Fruit fly (Drosophila melanogaster) whole organism, embryonic: ENCODE measurements around the gene PIG-Wb.

Source experiments
- Abd-B ChIP-seq: fragments of 200-800 bp; sonication (Bioruptor generic); optimal IDR thresholded peaks from 2 replicates; lab custom pipeline; 2018; ENCODE audit warnings: missing biosample characterization, mild to moderate bottlenecking, missing genetic modification characterization, moderate library complexity
- Blimp-1 ChIP-seq: fragments of 200-800 bp; sonication (Bioruptor generic); optimal IDR thresholded peaks from 3 replicates; lab custom pipeline; 2018; ENCODE audit warnings: missing biosample characterization, missing genetic modification characterization, mild to moderate bottlenecking, moderate library complexity, missing genetic modification reagents
- CG10321 ChIP-seq: fragments of 200-800 bp; sonication (Bioruptor generic); IDR thresholded peaks from 2 replicates; pipeline ENCODE4 v1.3.6; 2022; ENCODE audit warnings: missing biosample characterization, missing genetic modification characterization
- CG10431 ChIP-seq: fragments of 200-800 bp; sonication (Bioruptor generic); optimal IDR thresholded peaks from 3 replicates; lab custom pipeline; 2018; ENCODE audit warnings: missing biosample characterization, mild to moderate bottlenecking, missing genetic modification characterization
- CG11560 ChIP-seq: fragments of 200-800 bp; sonication (Bioruptor generic); IDR thresholded peaks from 3 replicates; pipeline ENCODE4 v1.3.6; 2022; ENCODE audit warnings: missing biosample characterization, missing genetic modification characterization
- CG12769 ChIP-seq: fragments of 200-800 bp; sonication (Bioruptor generic); optimal IDR thresholded peaks from 2 replicates; lab custom pipeline; 2019; ENCODE audit warnings: missing biosample characterization, mild to moderate bottlenecking, missing genetic modification characterization, moderate library complexity
- CG17186 ChIP-seq: fragments of 200-800 bp; sonication (Bioruptor generic); optimal IDR thresholded peaks from 3 replicates; lab custom pipeline; 2017; ENCODE audit warnings: missing biosample characterization, missing genetic modification reagents, missing genetic modification characterization
- CG2116 ChIP-seq: fragments of 200-800 bp; sonication (Bioruptor generic); optimal IDR thresholded peaks from 3 replicates; lab custom pipeline; 2018; ENCODE audit warnings: missing biosample characterization, mild to moderate bottlenecking, missing genetic modification characterization
- CG2199 ChIP-seq: fragments of 200-800 bp; sonication (Bioruptor generic); IDR thresholded peaks from 3 replicates; pipeline ENCODE4 v1.3.6; 2022; ENCODE audit warnings: missing biosample characterization, missing genetic modification characterization
- CG2678 ChIP-seq: fragments of 200-800 bp; sonication (Bioruptor generic); optimal IDR thresholded peaks from 3 replicates; lab custom pipeline; 2019; ENCODE audit warnings: missing biosample characterization, mild to moderate bottlenecking, missing genetic modification characterization, moderate library complexity
- CG31365 ChIP-seq: fragments of 200-800 bp; sonication (Bioruptor generic); optimal IDR thresholded peaks from 2 replicates; lab custom pipeline; 2018; ENCODE audit warnings: missing biosample characterization, mild to moderate bottlenecking, missing genetic modification characterization
- CG3995 ChIP-seq: fragments of 200-800 bp; sonication (Bioruptor generic); optimal IDR thresholded peaks from 3 replicates; lab custom pipeline; 2016; ENCODE audit warnings: missing biosample characterization, missing genetic modification characterization
- CG4360 ChIP-seq: fragments of 200-800 bp; sonication (Bioruptor generic); IDR thresholded peaks from 2 replicates; pipeline ENCODE4 v1.3.6; 2022; ENCODE audit warnings: missing biosample characterization, missing genetic modification characterization
- CG4854 ChIP-seq: fragments of 200-800 bp; sonication (Bioruptor generic); optimal IDR thresholded peaks from 2 replicates; lab custom pipeline; 2016; ENCODE audit warnings: missing biosample characterization, missing genetic modification characterization, inconsistent platforms
- CG5180 ChIP-seq: fragments of 200-800 bp; sonication (Bioruptor generic); optimal IDR thresholded peaks from 3 replicates; lab custom pipeline; 2017; ENCODE audit warnings: missing biosample characterization, missing genetic modification characterization, mild to moderate bottlenecking, moderate library complexity, missing genetic modification reagents
- CG5953 ChIP-seq: fragments of 200-800 bp; sonication (Bioruptor generic); IDR thresholded peaks from 2 replicates; pipeline ENCODE4 v1.3.6; 2022; ENCODE audit warnings: missing biosample characterization, missing genetic modification characterization
- CG6254 ChIP-seq: fragments of 200-800 bp; sonication (Bioruptor generic); optimal IDR thresholded peaks from 3 replicates; lab custom pipeline; 2017; ENCODE audit warnings: mild to moderate bottlenecking, missing biosample characterization, missing genetic modification reagents, missing genetic modification characterization
- CG6272 ChIP-seq: fragments of 200-800 bp; sonication (Bioruptor generic); IDR thresholded peaks from 2 replicates; pipeline ENCODE4 v1.3.6; 2022; ENCODE audit warnings: missing biosample characterization, missing genetic modification characterization
- CG7928 ChIP-seq: fragments of 200-800 bp; sonication (Bioruptor generic); optimal IDR thresholded peaks from 2 replicates; lab custom pipeline; 2017; ENCODE audit warnings: missing biosample characterization, mild to moderate bottlenecking, missing genetic modification characterization
- CG9817 ChIP-seq: fragments of 200-800 bp; sonication (Bioruptor generic); optimal IDR thresholded peaks from 2 replicates; lab custom pipeline; 2018; ENCODE audit warnings: missing biosample characterization, mild to moderate bottlenecking, missing genetic modification characterization, moderate library complexity
- Dbx ChIP-seq: fragments of 200-800 bp; sonication (Bioruptor generic); IDR thresholded peaks from 3 replicates; pipeline ENCODE4 v1.3.6; 2022; ENCODE audit warnings: missing biosample characterization, missing genetic modification characterization
- Ets65A ChIP-seq: fragments of 200-800 bp; sonication (Bioruptor generic); peaks from one replicate; lab custom pipeline; 2016; ENCODE audit warnings: missing biosample characterization, missing genetic modification characterization
- Fer2 ChIP-seq: fragments of 200-800 bp; sonication (Bioruptor generic); optimal IDR thresholded peaks from 2 replicates; lab custom pipeline; 2018; ENCODE audit warnings: missing biosample characterization, mild to moderate bottlenecking, missing genetic modification characterization, moderate library complexity
- Hmx ChIP-seq: fragments of 200-800 bp; sonication (Bioruptor generic); optimal IDR thresholded peaks from 2 replicates; lab custom pipeline; 2016; ENCODE audit warnings: missing biosample characterization, missing genetic modification characterization
- Max ChIP-seq: fragments of 200-800 bp; sonication (Bioruptor generic); optimal IDR thresholded peaks from 2 replicates; lab custom pipeline; 2016; ENCODE audit warnings: missing biosample characterization, mild to moderate bottlenecking, missing genetic modification characterization
- Pdp1 ChIP-seq, 2 experiments: fragments of 200-800 bp; sonication (Bioruptor generic); optimal IDR thresholded peaks; 3 replicates each; lab custom pipeline; 2016; ENCODE audit warnings: missing biosample characterization in 2 of 2, missing genetic modification characterization in 2 of 2, mild to moderate bottlenecking in 1 of 2, moderate library complexity in 1 of 2
- Sox102F ChIP-seq: fragments of 200-800 bp; sonication (Bioruptor generic); optimal IDR thresholded peaks from 2 replicates; lab custom pipeline; 2018; ENCODE audit warnings: missing biosample characterization, mild to moderate bottlenecking, missing genetic modification characterization, moderate library complexity
- Ssrp ChIP-seq: fragments of 200-800 bp; sonication (Bioruptor generic); optimal IDR thresholded peaks from 2 replicates; lab custom pipeline; 2018; ENCODE audit warnings: missing biosample characterization, mild to moderate bottlenecking, missing genetic modification characterization, moderate library complexity
- ase ChIP-seq: fragments of 200-800 bp; sonication (Bioruptor generic); IDR thresholded peaks from 3 replicates; pipeline ENCODE4 v1.3.6; 2022; ENCODE audit warnings: missing biosample characterization, missing genetic modification characterization
- cas ChIP-seq: fragments of 200-800 bp; sonication (Bioruptor generic); IDR thresholded peaks from 2 replicates; pipeline ENCODE4 v1.3.6; 2022; ENCODE audit warnings: missing biosample characterization, missing genetic modification characterization
- cg ChIP-seq: fragments of 200-800 bp; sonication (Bioruptor generic); optimal IDR thresholded peaks from 3 replicates; lab custom pipeline; 2019; ENCODE audit warnings: missing biosample characterization, mild to moderate bottlenecking, missing genetic modification characterization, moderate library complexity
- chinmo ChIP-seq: fragments of 200-800 bp; sonication (Bioruptor generic); IDR thresholded peaks from 4 replicates; pipeline ENCODE4 v1.3.6; 2022; ENCODE audit warnings: missing biosample characterization, missing genetic modification characterization; ENCODE audit not compliant: partially characterized antibody
- ci ChIP-seq: fragments of 200-800 bp; sonication (Bioruptor generic); IDR thresholded peaks from 3 replicates; pipeline ENCODE4 v1.3.6; 2022; ENCODE audit warnings: missing biosample characterization, missing genetic modification characterization
- crc ChIP-seq: fragments of 200-800 bp; sonication (Bioruptor generic); optimal IDR thresholded peaks from 2 replicates; lab custom pipeline; 2016; ENCODE audit warnings: missing biosample characterization, missing genetic modification characterization
- danr ChIP-seq: fragments of 200-800 bp; sonication (Bioruptor generic); IDR thresholded peaks from 2 replicates; pipeline ENCODE4 v1.3.6; 2022; ENCODE audit warnings: missing biosample characterization, missing genetic modification characterization
- eve ChIP-seq, 2 experiments: fragments of >200 bp; optimal IDR thresholded peaks; 2 replicates each; lab custom pipeline; 2017; ENCODE audit warnings: missing biosample characterization in 2 of 2, missing genetic modification characterization in 2 of 2
- fru ChIP-seq: fragments of >200 bp; optimal IDR thresholded peaks from 2 replicates; lab custom pipeline; 2017
- gcm ChIP-seq: fragments of 200-800 bp; sonication (Bioruptor generic); optimal IDR thresholded peaks from 2 replicates; lab custom pipeline; 2019; ENCODE audit warnings: missing biosample characterization, mild to moderate bottlenecking, missing genetic modification characterization, moderate library complexity
- jing ChIP-seq: fragments of 200-800 bp; sonication (Bioruptor generic); optimal IDR thresholded peaks from 2 replicates; lab custom pipeline; 2018; ENCODE audit warnings: missing biosample characterization, mild to moderate bottlenecking, missing genetic modification characterization
- kay ChIP-seq: fragments of 200-800 bp; sonication (Bioruptor generic); optimal IDR thresholded peaks from 2 replicates; lab custom pipeline; 2016; ENCODE audit warnings: missing biosample characterization, missing genetic modification characterization
- klu ChIP-seq: fragments of 200-800 bp; sonication (Bioruptor generic); IDR thresholded peaks from 2 replicates; pipeline ENCODE4 v1.3.6; 2022; ENCODE audit warnings: missing biosample characterization, missing genetic modification characterization
- lilli ChIP-seq: fragments of 200-800 bp; sonication (Bioruptor generic); optimal IDR thresholded peaks from 3 replicates; lab custom pipeline; 2016; ENCODE audit warnings: missing biosample characterization, missing genetic modification characterization
- maf-S ChIP-seq: fragments of 200-800 bp; sonication (Bioruptor generic); optimal IDR thresholded peaks from 2 replicates; lab custom pipeline; 2016; ENCODE audit warnings: missing biosample characterization, missing genetic modification characterization
- salm ChIP-seq: fragments of 200-800 bp; sonication (Bioruptor generic); optimal IDR thresholded peaks from 2 replicates; lab custom pipeline; 2018; ENCODE audit warnings: missing biosample characterization, mild to moderate bottlenecking, missing genetic modification characterization
- sd ChIP-seq: fragments of 200-800 bp; sonication (Bioruptor generic); optimal IDR thresholded peaks from 3 replicates; lab custom pipeline; 2018; ENCODE audit warnings: missing biosample characterization, mild to moderate bottlenecking, missing genetic modification characterization, moderate library complexity
- sisA ChIP-seq: fragments of 200-800 bp; sonication (Bioruptor generic); IDR thresholded peaks from 2 replicates; pipeline ENCODE4 v1.3.6; 2022; ENCODE audit warnings: missing biosample characterization, missing genetic modification characterization
- sob ChIP-seq: fragments of 200-800 bp; sonication (Bioruptor generic); IDR thresholded peaks from 2 replicates; pipeline ENCODE4 v1.3.6; 2022; ENCODE audit warnings: missing biosample characterization, missing genetic modification characterization
- sug ChIP-seq: fragments of 200-800 bp; optimal IDR thresholded peaks from 2 replicates; lab custom pipeline; 2019; ENCODE audit warnings: missing biosample characterization, mild to moderate bottlenecking, missing genetic modification characterization, moderate library complexity
- tio ChIP-seq: fragments of 200-800 bp; sonication (Bioruptor generic); optimal IDR thresholded peaks from 2 replicates; lab custom pipeline; 2017; ENCODE audit warnings: missing biosample characterization, missing genetic modification characterization, inconsistent platforms
- z ChIP-seq: fragments of 200-800 bp; sonication (Bioruptor generic); IDR thresholded peaks from 3 replicates; pipeline ENCODE4 v1.3.6; 2022; ENCODE audit warnings: missing biosample characterization, missing genetic modification characterization

PIG-Wb gene

DNA sequence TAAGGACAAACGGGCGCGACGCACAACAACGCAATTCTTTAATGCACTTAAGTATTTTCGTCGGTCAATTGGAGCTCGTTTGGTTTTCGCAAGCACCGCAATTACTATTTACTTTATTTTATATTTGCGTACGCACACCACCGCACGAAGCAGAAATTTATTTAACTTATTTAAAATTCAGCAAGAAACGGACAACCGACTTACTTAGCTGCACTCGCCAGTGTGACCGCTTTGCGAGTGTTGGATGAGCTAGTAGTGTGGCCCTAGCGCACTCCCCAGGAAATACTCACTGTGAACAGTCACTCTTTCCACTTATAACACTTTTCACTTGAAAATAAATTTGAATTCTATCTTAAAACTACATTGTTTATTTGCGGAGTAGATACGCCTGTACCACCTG, 7.0 kb downstream of the PIG-Wb start, which contains the start of gene drpr (continued):
- TF ChIP-seq Dbx (GFP tag; lab: Robert Waterston, UW) (no peak), danr (GFP tag; lab: Robert Waterston, UW) (no peak), CG5180 (GFP tag; lab: Kevin White, UChicago) (no peak), Max (no peak), CG2116 (GFP tag; lab: Kevin White, UChicago) (peak; percentile 46), cas (GFP tag; lab: Robert Waterston, UW) (no peak), CG4854 (GFP tag; lab: Kevin White, UChicago) (no peak), Ssrp (tag; lab: Kevin White, UChicago) (no peak), lilli (no peak), CG10431 (GFP tag; lab: Kevin White, UChicago) (peak; percentile 17), maf-S (GFP tag; lab: Kevin White, UChicago) (peak; percentile 18), fru (lab: Kevin White, UChicago) (no peak), sug (tag; lab: Kevin White, UChicago) (peak; percentile 22), CG9817 (no peak), klu (GFP tag; lab: Robert Waterston, UW) (no peak), eve (GFP tag; optimal IDR thresholded peaks at IDR 0.05; lab: Kevin White, UChicago) (no peak), Hmx (GFP tag; lab: Kevin White, UChicago) (no peak), ase (GFP tag; lab: Robert Waterston, UW) (no peak), tio (GFP tag; lab: Kevin White, UChicago) (no peak), Sox102F (GFP tag; lab: Kevin White, UChicago) (no peak), Pdp1 (GFP tag; optimal IDR thresholded peaks at IDR 0.05; lab: Kevin White, UChicago) (peak in 1 of 2 experiments; percentile 45), CG3995 (GFP tag; lab: Kevin White, UChicago) (peak; percentile 99), CG6272 (GFP tag; lab: Robert Waterston, UW) (no peak), sob (GFP tag; lab: Robert Waterston, UW) (0 out of 2 replicates have a peak, but pooled peaks have one; percentile 14), Ets65A (GFP tag; lab: Kevin White, UChicago) (no peak), CG7928 (GFP tag; lab: Kevin White, UChicago) (no peak), CG11560 (tag; lab: Robert Waterston, UW) (no peak), kay (GFP tag; lab: Kevin White, UChicago) (no peak), CG31365 (tag; lab: Kevin White, UChicago) (no peak), Fer2 (no peak), CG2678 (tag; lab: Kevin White, UChicago) (peak; percentile 8), CG10321 (no peak), CG12769 (tag; lab: Kevin White, UChicago) (peak; percentile 11), CG6254 (GFP tag; lab: Kevin White, UChicago) (no peak), CG17186 (GFP tag; lab: Kevin White, UChicago) (peak; percentile 11), jing (GFP tag; lab: Kevin White, UChicago) (no peak), salm (no peak), ci (GFP tag; lab: Robert Waterston, UW) (peak; percentile 61; the same call in 2 of the 3 replicates), crc (no peak)

DNA sequence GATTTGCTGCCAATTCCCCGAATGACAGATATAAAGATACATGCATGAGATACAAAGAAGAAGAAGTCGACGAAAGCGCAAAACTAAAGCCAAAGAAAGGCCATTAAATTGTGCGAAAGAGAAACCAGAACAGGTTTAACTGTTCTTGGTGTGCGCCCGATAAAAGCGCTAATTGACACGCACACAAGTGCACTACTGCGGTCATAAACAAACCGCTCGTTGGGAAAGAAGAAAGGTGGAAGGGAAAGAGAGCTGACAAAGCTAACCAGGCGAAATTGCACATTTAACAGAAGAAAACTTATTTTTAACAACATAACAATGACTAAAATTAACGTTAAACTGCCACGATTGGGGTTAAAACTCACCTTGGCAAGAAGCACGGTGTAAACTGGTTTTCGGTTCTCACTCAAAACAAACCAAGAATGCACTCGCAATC, 7.7 kb downstream of the PIG-Wb start:
- no peak for TF ChIP-seq Abd-B (GFP tag; lab: Kevin White, UChicago)
- TF ChIP-seq CG5953, result 0 out of 2 replicates have a peak, but pooled peaks have one; percentile 12
- TF ChIP-seq sisA, result no peak
- TF ChIP-seq z (GFP tag; lab: Robert Waterston, UW), result peak; percentile 82
- TF ChIP-seq CG2199 (GFP tag; lab: Robert Waterston, UW), result no peak
- TF ChIP-seq chinmo (GFP tag; lab: Robert Waterston, UW), result peak; percentile 70; the same call in 1 of the 4 replicates
- TF ChIP-seq cg (GFP tag; lab: Kevin White, UChicago), result peak; percentile 48
- peak; percentile 43 for TF ChIP-seq Blimp-1 (GFP tag; lab: Kevin White, UChicago)
- peak; percentile 8 for TF ChIP-seq gcm (GFP tag; lab: Kevin White, UChicago)
- TF ChIP-seq CG4360 (GFP tag; lab: Robert Waterston, UW), result peak; percentile 1; the same call in 1 of the 2 replicates
- TF ChIP-seq sd (tag; lab: Kevin White, UChicago), result peak; percentile 15
